Worm (Caenorhabditis elegans) whole organism, L4/young adult: ENCODE data around the gene R02E4.2.

Experiments used
- W03F9.2 ChIP-seq: fragments of 150-350 bp; optimal IDR thresholded peaks from 2 replicates; lab custom pipeline; 2014; ENCODE audit warnings: missing biosample characterization, missing genetic modification characterization
- dao-5 ChIP-seq: sonication (generic microtip); optimal IDR thresholded peaks from 2 replicates; lab custom pipeline; 2016; ENCODE audit warnings: missing genotype, missing genetic modification characterization, moderate library complexity, missing compliant biosample characterization
- him-1 ChIP-seq: sonication (generic microtip); optimal IDR thresholded peaks from 2 replicates; lab custom pipeline; 2016; ENCODE audit warnings: missing genotype, missing genetic modification reagents, missing genetic modification characterization, missing compliant biosample characterization

The R02E4.2 gene

ce11 chrX:4106896-4107505, at the start of gene R02E4.2:
Gene R02E4.2 (plus strand): TSS chrX:4107455.
- TF ChIP-seq W03F9.2 (no peak), him-1 (tag; lab: Kevin White, UChicago) (no peak), dao-5 (tag; lab: Kevin White, UChicago) (no peak)

DNA sequence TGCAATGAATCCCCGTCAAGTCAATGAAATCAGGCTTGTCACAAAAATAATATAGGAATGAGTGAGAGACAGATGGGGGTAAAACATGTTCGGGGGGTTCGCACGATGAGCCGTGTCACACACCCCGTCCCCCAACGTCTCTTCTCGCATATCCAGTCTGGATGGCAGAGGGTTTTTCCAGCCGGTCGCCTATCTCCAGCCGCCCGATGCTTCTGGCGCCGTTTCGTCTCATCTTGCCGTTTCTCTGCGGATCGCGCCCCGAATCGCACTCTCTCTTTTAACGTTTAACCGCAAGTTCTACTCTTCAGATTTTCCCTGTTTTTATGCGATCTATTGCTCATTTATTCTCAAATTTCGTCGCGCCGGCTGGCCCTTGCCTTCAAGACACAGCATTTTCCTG, 45.3 kb upstream of the R02E4.2 start:
- TF ChIP-seq dao-5 (tag; lab: Kevin White, UChicago) (no peak), him-1 (tag; lab: Kevin White, UChicago) (no peak), W03F9.2 (no peak)

ce11 chrX:4068180-4068579, 39.1 kb upstream of the R02E4.2 start:
- TF ChIP-seq dao-5 (tag; lab: Kevin White, UChicago) (no peak), him-1 (tag; lab: Kevin White, UChicago) (no peak), W03F9.2 (no peak)

DNA sequence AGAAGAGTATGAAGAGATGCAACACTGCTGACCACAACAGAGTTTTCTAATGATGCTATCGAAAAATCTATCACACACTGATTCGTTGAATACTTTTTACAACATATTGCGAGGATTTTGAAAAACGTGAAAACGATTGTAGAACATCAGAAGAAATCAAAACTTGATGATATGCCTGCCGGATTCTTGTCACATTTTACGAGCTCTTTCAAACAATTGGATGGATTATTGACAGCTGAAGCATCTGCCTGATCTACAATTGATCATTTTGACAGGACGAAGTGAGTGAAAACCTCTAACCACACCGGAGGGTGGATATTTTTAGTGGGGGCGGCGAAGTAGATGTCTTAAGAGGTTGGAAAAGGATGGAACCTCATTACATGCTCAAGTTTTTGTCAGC, 34.8 kb upstream of the R02E4.2 start:
- TF ChIP-seq him-1 (tag; lab: Kevin White, UChicago) (no peak), dao-5 (tag; lab: Kevin White, UChicago) (no peak), W03F9.2 (no peak)

- TF ChIP-seq dao-5 (tag; lab: Kevin White, UChicago): no peak
- TF ChIP-seq W03F9.2: no peak
- no peak for TF ChIP-seq him-1 (tag; lab: Kevin White, UChicago)
Observed at ce11 chrX:4075934-4076333, 31.3 kb upstream of the R02E4.2 start.

- no peak for TF ChIP-seq W03F9.2
- TF ChIP-seq dao-5 (tag; lab: Kevin White, UChicago): no peak
Observed at ce11 chrX:4079264-4079663, 28.0 kb upstream of the R02E4.2 start, which contains the start of gene T06F4.1. Gene T06F4.1 (minus strand): TSS chrX:4079364.

- TF ChIP-seq W03F9.2 (no peak), him-1 (tag; lab: Kevin White, UChicago) (no peak), dao-5 (tag; lab: Kevin White, UChicago) (no peak)
Observed at ce11 chrX:4085489-4085888, 21.8 kb upstream of the R02E4.2 start.

- TF ChIP-seq dao-5 (tag; lab: Kevin White, UChicago) (no peak), him-1 (tag; lab: Kevin White, UChicago) (no peak), W03F9.2 (no peak)
Observed at ce11 chrX:4088943-4089342, 18.3 kb upstream of the R02E4.2 start.

DNA sequence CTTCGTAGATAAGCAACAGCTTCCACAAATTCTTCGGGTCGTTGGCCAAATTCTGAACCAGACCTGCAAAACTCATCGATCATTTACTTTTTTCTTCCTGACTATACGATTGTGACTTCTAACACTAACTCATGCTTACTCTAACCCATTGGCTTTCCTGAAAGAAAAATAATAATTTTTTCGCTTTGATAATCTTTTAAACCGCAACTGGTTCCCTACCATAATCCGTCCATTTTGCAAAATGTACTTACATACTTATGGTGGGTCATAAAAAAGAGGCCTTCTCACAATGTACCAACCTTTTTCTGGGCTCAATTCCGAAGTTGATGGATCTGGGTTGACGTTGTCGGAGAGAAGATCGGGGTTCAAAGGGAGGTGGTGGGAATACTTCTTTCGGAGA, 12.3 kb upstream of the R02E4.2 start:
- no peak for TF ChIP-seq W03F9.2
- TF ChIP-seq dao-5 (tag; lab: Kevin White, UChicago): no peak
- TF ChIP-seq him-1 (tag; lab: Kevin White, UChicago): no peak

- TF ChIP-seq him-1 (tag; lab: Kevin White, UChicago) (no peak), dao-5 (tag; lab: Kevin White, UChicago) (no peak), W03F9.2 (no peak)
Observed at ce11 chrX:4100473-4100872, 6.8 kb upstream of the R02E4.2 start, which contains the start of gene clh-4. Gene clh-4 (minus strand): TSS chrX:4100573.

DNA sequence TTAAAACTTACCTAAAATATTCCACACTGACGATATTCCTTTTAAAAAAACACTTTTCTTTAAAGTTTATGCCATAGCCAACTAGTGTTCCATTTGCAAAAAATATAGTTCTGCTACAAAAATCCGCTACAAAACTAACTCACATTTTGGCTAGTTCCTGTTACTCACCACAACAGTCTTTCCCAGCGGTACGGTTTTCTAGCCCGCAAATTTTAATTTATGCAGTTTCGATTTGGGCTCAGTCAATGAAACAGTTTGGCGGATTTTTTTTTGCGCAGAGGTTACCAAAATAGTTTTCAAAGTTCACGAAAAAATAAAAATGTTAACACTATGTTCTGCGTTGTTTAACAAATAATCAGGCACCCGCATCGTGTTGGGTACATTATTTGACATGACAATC, 6.0 kb upstream of the R02E4.2 start:
- no peak for TF ChIP-seq dao-5 (tag; lab: Kevin White, UChicago)
- TF ChIP-seq W03F9.2: no peak
- no peak for TF ChIP-seq him-1 (tag; lab: Kevin White, UChicago)

DNA sequence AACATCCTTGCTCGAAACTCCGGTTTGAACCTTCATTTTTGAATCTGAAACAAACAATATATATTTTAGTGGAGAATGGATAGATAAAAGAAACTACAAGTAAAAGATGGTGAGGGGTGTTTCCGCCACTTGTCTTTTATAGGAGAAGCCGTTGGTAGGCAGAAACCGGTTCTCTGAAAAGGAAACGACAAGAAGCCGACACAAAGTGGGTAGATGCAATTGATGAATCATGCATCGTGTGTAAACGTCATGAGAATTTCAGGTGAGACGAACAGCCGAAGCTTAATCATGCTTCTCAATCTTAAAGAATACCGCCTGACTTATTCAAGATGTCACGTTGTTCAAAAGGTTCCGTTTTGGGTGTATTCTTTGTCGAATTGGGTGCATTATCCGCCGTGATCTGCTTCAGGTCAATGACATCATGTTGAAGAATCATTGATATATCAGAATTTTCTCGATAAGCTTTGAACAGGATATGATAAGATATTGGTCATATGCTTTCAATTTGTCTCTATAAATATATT, 5.1 kb upstream of the R02E4.2 start, which contains the start of gene R02E4.3:
Gene R02E4.3 (minus strand): TSS at position 51 of the 524 bp plus-strand sequence.
- TF ChIP-seq W03F9.2 (no peak), him-1 (tag; lab: Kevin White, UChicago) (no peak), dao-5 (tag; lab: Kevin White, UChicago) (no peak)

- TF ChIP-seq him-1 (tag; lab: Kevin White, UChicago) (no peak), W03F9.2 (no peak)
Observed at ce11 chrX:4103071-4103470, 4.2 kb upstream of the R02E4.2 start.

DNA sequence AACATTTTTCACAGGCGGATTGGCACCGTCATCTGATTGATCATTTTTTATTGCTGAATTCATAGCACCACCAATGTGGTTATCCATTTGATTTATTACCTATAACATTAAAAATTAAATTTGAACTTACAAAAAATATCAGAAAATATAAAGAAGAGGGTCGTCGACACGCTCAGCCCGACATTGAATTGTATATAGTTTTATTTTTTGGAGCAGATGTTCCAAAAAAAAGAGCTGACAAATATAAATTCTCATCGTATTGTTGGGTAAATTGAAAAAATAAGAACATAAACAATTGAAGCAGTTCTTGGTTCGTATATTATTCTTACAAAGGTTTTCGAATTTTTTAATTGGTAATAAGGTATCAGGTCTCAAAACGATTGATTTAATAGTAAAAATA, 2.8 kb upstream of the R02E4.2 start, which contains the start of gene R02E4.1:
Gene R02E4.1 (minus strand): TSS at position 101 of the 400 bp plus-strand sequence.
- no peak for TF ChIP-seq W03F9.2
- no peak for TF ChIP-seq him-1 (tag; lab: Kevin White, UChicago)
- no peak for TF ChIP-seq dao-5 (tag; lab: Kevin White, UChicago)

- no peak for TF ChIP-seq him-1 (tag; lab: Kevin White, UChicago)
- TF ChIP-seq dao-5 (tag; lab: Kevin White, UChicago): no peak
- TF ChIP-seq W03F9.2: no peak
Observed at ce11 chrX:4109970-4110369, 2.7 kb downstream of the R02E4.2 start.
